Fruit fly (Drosophila melanogaster) whole organism: ENCODE measurements around the gene CG4686.

Experiments used
- CG8478 ChIP-seq: fragments of >200 bp; optimal IDR thresholded peaks from 2 replicates; lab custom pipeline; 2018; ENCODE audit warnings: inconsistent platforms
- Dll ChIP-seq: fragments of >200 bp; optimal IDR thresholded peaks from 2 replicates; lab custom pipeline; 2017
- EcR ChIP-seq, 2 experiments: fragments of >200 bp; optimal IDR thresholded peaks; 2 replicates each; lab custom pipeline; 2017; ENCODE audit warnings: missing biosample characterization in 2 of 2, missing genetic modification characterization in 2 of 2, missing genetic modification reagents in 2 of 2
- pan ChIP-seq: fragments of >200 bp; optimal IDR thresholded peaks from 2 replicates; lab custom pipeline; 2017
- psq ChIP-seq: fragments of >200 bp; optimal IDR thresholded peaks from 2 replicates; lab custom pipeline; 2017
- usp ChIP-seq: fragments of >200 bp; optimal IDR thresholded peaks from 2 replicates; lab custom pipeline; 2017; ENCODE audit warnings: missing biosample characterization, missing genetic modification characterization, mixed read lengths

DNA sequence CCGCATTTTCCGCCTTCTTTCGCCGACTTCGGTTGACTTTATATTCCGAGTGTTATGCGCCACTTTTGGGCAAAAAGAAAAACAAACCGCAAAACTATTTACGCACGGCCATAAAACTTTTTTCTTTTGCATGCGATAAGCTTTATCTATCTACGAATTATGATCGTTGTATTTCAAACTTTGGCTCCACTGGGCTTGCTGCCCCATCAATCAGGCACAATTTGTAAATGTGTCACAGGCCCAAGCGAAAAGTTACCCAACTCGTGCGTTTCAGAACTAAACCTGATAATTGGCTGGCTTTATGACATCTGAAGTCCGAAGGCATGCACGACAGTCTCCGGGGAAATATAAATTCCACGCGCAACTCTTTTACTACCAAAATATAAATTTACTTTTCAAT lies 30.3 kb upstream of the CG4686 start:
- no peak for TF ChIP-seq CG8478
- TF ChIP-seq psq: no peak
- TF ChIP-seq pan (lab: Kevin White, UChicago): no peak
- no peak for TF ChIP-seq EcR (GFP tag; optimal IDR thresholded peaks at IDR 0.05; lab: Kevin White, UChicago)
- no peak for TF ChIP-seq usp (GFP tag; lab: Kevin White, UChicago)
- TF ChIP-seq Dll: no peak
